Worm (Caenorhabditis elegans): ENCODE results near the gene plp-2.

DNA sequence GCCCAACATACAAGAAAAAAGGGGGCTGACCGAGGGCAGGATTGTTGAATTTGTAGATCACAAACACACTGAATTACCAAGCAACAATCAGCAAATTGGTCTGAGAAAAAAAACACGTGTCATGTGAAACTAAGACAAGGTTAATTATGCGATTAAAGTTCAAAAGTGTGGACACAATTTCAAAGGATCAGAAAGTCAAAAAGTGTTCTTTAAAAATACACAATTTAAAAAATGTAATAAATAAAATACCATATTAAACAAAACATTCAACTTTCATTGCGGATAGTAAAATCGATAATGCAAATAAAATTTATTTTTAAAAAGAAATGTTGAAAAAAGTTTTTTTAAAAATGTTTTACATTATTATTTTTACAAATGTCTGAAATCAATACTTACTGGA is 16.5 kb upstream of the plp-2 start, which contains the start of gene cutl-3:
- TF ChIP-seq B0019.2 (GFP tag; conservative IDR thresholded peaks at IDR 0.05) (no peak), F37B4.10 (GFP tag; IDR thresholded peaks at IDR 0.05) (no peak), dpff-1 (tag; optimal IDR thresholded peaks at IDR 0.05) (no peak), atf-7 (tag; optimal IDR thresholded peaks at IDR 0.05) (no peak), cebp-1 (GFP tag; IDR thresholded peaks at IDR 0.05) (no peak), cebp-1 (tag; optimal IDR thresholded peaks at IDR 0.05) (no peak)

Measured in whole organism, young adult.